Fruit fly (Drosophila melanogaster) whole organism, embryonic: ENCODE measurements around the gene CG12448.

Experiments
- Aef1 ChIP-seq: fragments of 200-800 bp; sonication (Bioruptor generic); IDR thresholded peaks from 3 replicates; pipeline ENCODE4 v1.3.6; 2022; ENCODE audit warnings: missing biosample characterization, missing genetic modification characterization
- Blimp-1 ChIP-seq: fragments of 200-800 bp; sonication (Bioruptor generic); optimal IDR thresholded peaks from 3 replicates; lab custom pipeline; 2018; ENCODE audit warnings: missing biosample characterization, missing genetic modification characterization, mild to moderate bottlenecking, moderate library complexity, missing genetic modification reagents
- CG10366 ChIP-seq: fragments of 200-800 bp; sonication (Bioruptor generic); IDR thresholded peaks from 2 replicates; pipeline ENCODE4 v1.3.6; 2022; ENCODE audit warnings: missing biosample characterization, missing genetic modification characterization
- CG10543 ChIP-seq: fragments of 200-800 bp; sonication (Bioruptor generic); optimal IDR thresholded peaks from 3 replicates; lab custom pipeline; 2017; ENCODE audit warnings: missing biosample characterization, mild to moderate bottlenecking, missing genetic modification characterization, moderate library complexity
- CG11456 ChIP-seq: fragments of 200-800 bp; sonication (Bioruptor generic); IDR thresholded peaks from 3 replicates; pipeline ENCODE4 v1.3.6; 2022; ENCODE audit warnings: missing biosample characterization, missing genetic modification characterization
- CG1233 ChIP-seq: fragments of 200-800 bp; sonication (Bioruptor generic); optimal IDR thresholded peaks from 4 replicates; lab custom pipeline; 2018; ENCODE audit warnings: missing biosample characterization, mild to moderate bottlenecking, missing genetic modification characterization
- CG17385 ChIP-seq: fragments of 200-800 bp; sonication (Bioruptor generic); optimal IDR thresholded peaks from 3 replicates; lab custom pipeline; 2018; ENCODE audit warnings: missing biosample characterization, mild to moderate bottlenecking, missing genetic modification characterization
- CG31224 ChIP-seq: fragments of 200-800 bp; sonication (Bioruptor generic); IDR thresholded peaks from 2 replicates; pipeline ENCODE4 v1.3.6; 2022; ENCODE audit warnings: missing biosample characterization, missing genetic modification characterization
- CG34224 ChIP-seq: fragments of 200-800 bp; sonication (Bioruptor generic); IDR thresholded peaks from 3 replicates; pipeline ENCODE4 v1.3.6; 2022; ENCODE audit warnings: missing biosample characterization, missing genetic modification characterization; ENCODE audit not compliant: partially characterized antibody
- CG34376 ChIP-seq: fragments of 200-800 bp; sonication (Bioruptor generic); optimal IDR thresholded peaks from 2 replicates; lab custom pipeline; 2018; ENCODE audit warnings: missing biosample characterization, mild to moderate bottlenecking, missing genetic modification characterization
- CG3847 ChIP-seq: fragments of 200-800 bp; sonication (Bioruptor generic); IDR thresholded peaks from 2 replicates; pipeline ENCODE4 v1.3.6; 2022; ENCODE audit warnings: missing biosample characterization, missing genetic modification characterization
- CG4424 ChIP-seq: fragments of 200-800 bp; sonication (Bioruptor generic); optimal IDR thresholded peaks from 3 replicates; lab custom pipeline; 2016; ENCODE audit warnings: missing biosample characterization, missing genetic modification characterization
- CG4730 ChIP-seq: fragments of 200-800 bp; sonication (Bioruptor generic); IDR thresholded peaks from 2 replicates; pipeline ENCODE4 v1.3.6; 2022; ENCODE audit warnings: missing biosample characterization, missing genetic modification characterization
- CG6175 ChIP-seq: fragments of 200-800 bp; sonication (Bioruptor generic); IDR thresholded peaks from 3 replicates; pipeline ENCODE4 v1.3.6; 2022; ENCODE audit warnings: missing biosample characterization, missing genetic modification characterization
- CG6254 ChIP-seq: fragments of 200-800 bp; sonication (Bioruptor generic); optimal IDR thresholded peaks from 3 replicates; lab custom pipeline; 2017; ENCODE audit warnings: mild to moderate bottlenecking, missing biosample characterization, missing genetic modification reagents, missing genetic modification characterization
- CG7357 ChIP-seq: fragments of 200-800 bp; sonication (Bioruptor generic); IDR thresholded peaks from 3 replicates; pipeline ENCODE4 v1.3.6; 2022; ENCODE audit warnings: missing biosample characterization, missing genetic modification characterization
- CG7372 ChIP-seq: fragments of 200-800 bp; sonication (Bioruptor generic); IDR thresholded peaks from 2 replicates; pipeline ENCODE4 v1.3.6; 2022; ENCODE audit warnings: missing biosample characterization, missing genetic modification characterization
- CG8924 ChIP-seq: fragments of 200-800 bp; optimal IDR thresholded peaks from 3 replicates; lab custom pipeline; 2019; ENCODE audit warnings: missing biosample characterization, mild to moderate bottlenecking, missing genetic modification characterization, moderate library complexity
- Deaf1 ChIP-seq: fragments of 200-800 bp; optimal IDR thresholded peaks from 3 replicates; lab custom pipeline; 2019; ENCODE audit warnings: missing biosample characterization, mild to moderate bottlenecking, missing genetic modification characterization, moderate library complexity
- Dll ChIP-seq: fragments of 200-800 bp; sonication (Bioruptor generic); IDR thresholded peaks from 4 replicates; pipeline ENCODE4 v1.3.6; 2022; ENCODE audit warnings: missing biosample characterization, missing genetic modification characterization; ENCODE audit not compliant: partially characterized antibody
- HLH3B ChIP-seq: fragments of 200-800 bp; sonication (Bioruptor generic); IDR thresholded peaks from 2 replicates; pipeline ENCODE4 v1.3.6; 2022; ENCODE audit warnings: missing biosample characterization, missing genetic modification characterization
- Jarid2 ChIP-seq: fragments of 200-800 bp; sonication (Bioruptor generic); optimal IDR thresholded peaks from 3 replicates; lab custom pipeline; 2017; ENCODE audit warnings: mild to moderate bottlenecking, missing biosample characterization, missing genetic modification reagents, missing genetic modification characterization
- Lhr ChIP-seq: fragments of 200-800 bp; sonication (Bioruptor generic); optimal IDR thresholded peaks from 3 replicates; lab custom pipeline; 2017; ENCODE audit warnings: mild to moderate bottlenecking, missing biosample characterization, missing genetic modification reagents, missing genetic modification characterization
- Mad ChIP-seq: fragments of 200-800 bp; sonication (Bioruptor generic); optimal IDR thresholded peaks from 2 replicates; lab custom pipeline; 2016; ENCODE audit warnings: missing biosample characterization, missing genetic modification characterization
- NFAT ChIP-seq: fragments of 200-800 bp; sonication (Bioruptor generic); IDR thresholded peaks from 2 replicates; pipeline ENCODE4 v1.3.6; 2022; ENCODE audit warnings: missing biosample characterization, missing genetic modification characterization
- Nf-YC ChIP-seq: fragments of 200-800 bp; optimal IDR thresholded peaks from 3 replicates; lab custom pipeline; 2019; ENCODE audit warnings: missing biosample characterization, mild to moderate bottlenecking, missing genetic modification characterization, moderate library complexity
- NfI ChIP-seq: fragments of 200-800 bp; sonication (Bioruptor generic); optimal IDR thresholded peaks from 3 replicates; lab custom pipeline; 2018; ENCODE audit warnings: missing biosample characterization, mild to moderate bottlenecking, missing genetic modification characterization, moderate library complexity
- Sry-β ChIP-seq: fragments of 200-800 bp; sonication (Bioruptor generic); optimal IDR thresholded peaks from 2 replicates; lab custom pipeline; 2018; ENCODE audit warnings: missing biosample characterization, mild to moderate bottlenecking, missing genetic modification characterization, moderate library complexity
- Stat92E ChIP-seq, 3 experiments: fragments of >200 bp in 2 of 3; fragments of 200-800 bp in 1 of 3; sonication (Bioruptor generic) in 1 of 3; optimal IDR thresholded peaks; 2 replicates each; lab custom pipeline; 2017 to 2019; ENCODE audit warnings: missing biosample characterization in 3 of 3, missing genetic modification characterization in 3 of 3, mild to moderate bottlenecking in 1 of 3, moderate library complexity in 1 of 3
- abd-A ChIP-seq: fragments of 200-800 bp; sonication (Bioruptor generic); optimal IDR thresholded peaks from 3 replicates; lab custom pipeline; 2019; ENCODE audit warnings: missing biosample characterization, mild to moderate bottlenecking, missing genetic modification characterization, moderate library complexity
- ase ChIP-seq: fragments of 200-800 bp; sonication (Bioruptor generic); IDR thresholded peaks from 3 replicates; pipeline ENCODE4 v1.3.6; 2022; ENCODE audit warnings: missing biosample characterization, missing genetic modification characterization
- bbx ChIP-seq: fragments of 200-800 bp; sonication (Bioruptor generic); IDR thresholded peaks from 2 replicates; pipeline ENCODE4 v1.3.6; 2022; ENCODE audit warnings: missing biosample characterization, missing genetic modification characterization; ENCODE audit not compliant: partially characterized antibody
- chinmo ChIP-seq: fragments of 200-800 bp; sonication (Bioruptor generic); IDR thresholded peaks from 4 replicates; pipeline ENCODE4 v1.3.6; 2022; ENCODE audit warnings: missing biosample characterization, missing genetic modification characterization; ENCODE audit not compliant: partially characterized antibody
- chm ChIP-seq: fragments of 200-800 bp; sonication (Bioruptor generic); IDR thresholded peaks from 2 replicates; pipeline ENCODE4 v1.3.6; 2022; ENCODE audit warnings: missing biosample characterization, missing genetic modification characterization
- croc ChIP-seq: fragments of 200-800 bp; sonication (Bioruptor generic); conservative IDR thresholded peaks from 3 replicates; pipeline ENCODE4 v1.3.6; 2022; ENCODE audit warnings: missing biosample characterization, missing genetic modification characterization
- da ChIP-seq: fragments of 200-800 bp; sonication (Bioruptor generic); optimal IDR thresholded peaks from 2 replicates; lab custom pipeline; 2016; ENCODE audit warnings: missing biosample characterization, missing genetic modification characterization
- exex ChIP-seq: fragments of 200-800 bp; sonication (Bioruptor generic); optimal IDR thresholded peaks from 4 replicates; lab custom pipeline; 2018; ENCODE audit warnings: missing biosample characterization, mild to moderate bottlenecking, missing genetic modification characterization, moderate library complexity
- fd64A ChIP-seq: fragments of 200-800 bp; sonication (Bioruptor generic); optimal IDR thresholded peaks from 3 replicates; lab custom pipeline; 2018; ENCODE audit warnings: missing biosample characterization, mild to moderate bottlenecking, missing genetic modification characterization
- ftz-f1 ChIP-seq: fragments of 200-800 bp; sonication (Bioruptor generic); optimal IDR thresholded peaks from 2 replicates; lab custom pipeline; 2016; ENCODE audit warnings: missing biosample characterization, missing genetic modification characterization
- gro ChIP-seq: fragments of 200-800 bp; sonication (Bioruptor generic); optimal IDR thresholded peaks from 2 replicates; lab custom pipeline; 2016; ENCODE audit warnings: missing biosample characterization, missing genetic modification characterization
- hbn ChIP-seq: fragments of 200-800 bp; sonication (Bioruptor generic); IDR thresholded peaks from 2 replicates; pipeline ENCODE4 v1.3.6; 2022; ENCODE audit warnings: missing biosample characterization, missing genetic modification characterization; ENCODE audit not compliant: partially characterized antibody
- hth ChIP-seq: fragments of >200 bp; optimal IDR thresholded peaks from 2 replicates; lab custom pipeline; 2017; ENCODE audit warnings: inconsistent platforms
- nerfin-1 ChIP-seq: fragments of 200-800 bp; sonication (Bioruptor generic); optimal IDR thresholded peaks from 3 replicates; lab custom pipeline; 2019; ENCODE audit warnings: missing biosample characterization, mild to moderate bottlenecking, missing genetic modification characterization, moderate library complexity
- nmo ChIP-seq: fragments of 200-800 bp; sonication (Bioruptor generic); optimal IDR thresholded peaks from 2 replicates; lab custom pipeline; 2018; ENCODE audit warnings: missing biosample characterization, mild to moderate bottlenecking, missing genetic modification characterization, moderate library complexity
- oc ChIP-seq: fragments of 200-800 bp; sonication (Bioruptor generic); optimal IDR thresholded peaks from 2 replicates; lab custom pipeline; 2018; ENCODE audit warnings: missing biosample characterization, mild to moderate bottlenecking, missing genetic modification characterization, moderate library complexity
- sens ChIP-seq: fragments of 200-800 bp; sonication (Bioruptor generic); peaks from one replicate; lab custom pipeline; 2016; ENCODE audit warnings: missing biosample characterization, missing genetic modification characterization
- so ChIP-seq: fragments of 200-800 bp; sonication (Bioruptor generic); IDR thresholded peaks from 3 replicates; pipeline ENCODE4 v1.3.6; 2022; ENCODE audit warnings: missing biosample characterization, missing genetic modification characterization

Gene CG12448

DNA sequence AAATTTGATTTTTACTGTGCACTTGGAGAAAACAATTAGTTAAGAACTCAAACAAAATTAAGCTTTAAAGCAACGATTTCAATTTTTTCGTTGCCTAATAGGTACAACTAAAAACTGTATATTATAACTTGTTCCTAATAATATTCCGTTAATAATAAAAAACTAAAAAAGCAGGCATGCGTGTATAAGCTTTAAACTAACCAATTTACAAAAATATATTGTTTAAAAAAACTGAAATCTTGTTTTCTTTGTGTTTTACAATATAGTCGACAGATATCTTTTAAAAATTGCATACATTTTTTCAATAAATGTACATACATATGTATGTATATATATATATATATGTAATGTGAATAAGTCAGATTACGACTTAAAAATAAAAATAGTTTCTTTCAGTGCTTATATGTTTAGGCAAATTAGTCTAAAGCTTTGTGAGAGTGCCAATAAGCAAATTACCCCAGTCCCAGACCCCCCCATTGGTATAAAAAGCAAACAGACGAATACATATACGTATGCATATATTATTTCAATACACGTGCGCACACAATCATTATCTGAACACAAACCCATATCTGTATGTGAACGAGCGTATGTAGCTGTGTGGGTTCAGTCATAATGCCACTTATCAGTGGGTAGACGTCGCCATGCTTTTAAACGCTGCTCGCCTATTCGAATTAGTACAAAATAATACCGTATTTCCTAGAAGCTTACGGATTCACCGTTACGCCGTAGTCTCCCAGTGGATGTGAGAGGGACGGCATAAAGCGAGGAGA, 28.2 kb upstream of the CG12448 start (continued):
- TF ChIP-seq gro: peak; percentile 47
- TF ChIP-seq sens (GFP tag; lab: Kevin White, UChicago): no peak
- peak; percentile 2 for TF ChIP-seq Sry-β
- TF ChIP-seq CG7357 (GFP tag; lab: Robert Waterston, UW): peak; percentile 52; the same call in 1 of the 3 replicates
- peak; percentile 54 for TF ChIP-seq Jarid2 (GFP tag; lab: Kevin White, UChicago)
- TF ChIP-seq oc (tag; lab: Kevin White, UChicago): peak; percentile 64
- TF ChIP-seq CG11456 (GFP tag; lab: Robert Waterston, UW): peak; percentile 41; the same call in 1 of the 3 replicates
- no peak for TF ChIP-seq Mad
- peak; percentile 98 for TF ChIP-seq abd-A (tag; lab: Kevin White, UChicago)
- 0 out of 2 replicates have a peak, but pooled peaks have one; percentile 17 for TF ChIP-seq bbx (GFP tag; lab: Robert Waterston, UW)
- peak; percentile 69 for TF ChIP-seq Nf-YC (tag; lab: Kevin White, UChicago)
- TF ChIP-seq CG10366 (GFP tag; lab: Robert Waterston, UW): peak; percentile 36; the same call in 1 of the 2 replicates
- TF ChIP-seq nerfin-1 (tag; lab: Kevin White, UChicago): peak; percentile 66
- peak; percentile 79 for TF ChIP-seq CG17385
- peak; percentile 5 for TF ChIP-seq CG6254 (GFP tag; lab: Kevin White, UChicago)
- TF ChIP-seq NfI (GFP tag; lab: Kevin White, UChicago): peak; percentile 58
- peak; percentile 78 for TF ChIP-seq CG1233 (GFP tag; lab: Kevin White, UChicago)
- TF ChIP-seq nmo (GFP tag; lab: Kevin White, UChicago): peak; percentile 95
- TF ChIP-seq CG4424: peak; percentile 79
- TF ChIP-seq ase: peak; percentile 34; the same call in 1 of the 3 replicates
- peak; percentile 48; the same call in 1 of the 3 replicates for TF ChIP-seq croc (GFP tag; lab: Robert Waterston, UW)

DNA sequence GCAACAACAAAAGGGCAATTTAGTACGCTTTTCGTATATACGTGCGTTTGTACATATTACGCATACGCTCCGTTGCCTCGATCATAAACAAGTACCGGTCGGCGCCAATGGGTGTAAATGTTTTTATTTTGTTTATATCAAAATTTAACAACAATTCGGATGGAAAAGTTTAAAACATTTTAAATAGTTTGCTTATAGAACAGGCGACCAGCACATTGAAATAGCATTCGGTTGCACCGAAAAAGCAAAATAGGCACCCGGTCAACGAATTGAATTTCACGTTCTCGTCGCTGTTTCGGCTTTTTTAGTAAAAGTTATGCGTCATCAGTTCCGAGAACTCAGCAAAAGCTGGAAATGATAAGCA, 27.6 kb upstream of the CG12448 start:
- TF ChIP-seq fd64A (peak; percentile 10), Lhr (no peak), CG10543 (GFP tag; lab: Kevin White, UChicago) (peak; percentile 47), da (no peak), Blimp-1 (peak; percentile 44), hth (lab: Kevin White, UChicago) (no peak), abd-A (tag; lab: Kevin White, UChicago) (peak; percentile 86), CG6175 (GFP tag; lab: Robert Waterston, UW) (0 out of 3 replicates have a peak, but pooled peaks have one; percentile 22), CG4730 (GFP tag; lab: Robert Waterston, UW) (no peak), chm (0 out of 2 replicates have a peak, but pooled peaks have one; percentile 50), NFAT (peak; percentile 9; the same call in 1 of the 2 replicates), CG34224 (GFP tag; lab: Robert Waterston, UW) (peak; percentile 30; the same call in 1 of the 3 replicates), Dll (GFP tag; lab: Robert Waterston, UW) (0 out of 4 replicates have a peak, but pooled peaks have one; percentile 44), CG10366 (GFP tag; lab: Robert Waterston, UW) (0 out of 2 replicates have a peak, but pooled peaks have one; percentile 37), ftz-f1 (GFP tag; lab: Kevin White, UChicago) (peak; percentile 72), CG3847 (GFP tag; lab: Robert Waterston, UW) (no peak), Aef1 (GFP tag; lab: Robert Waterston, UW) (peak; percentile 11; the same call in 1 of the 3 replicates), CG34376 (GFP tag; lab: Kevin White, UChicago) (peak; percentile 81), sens (GFP tag; lab: Kevin White, UChicago) (peak; percentile 75), hbn (GFP tag; lab: Robert Waterston, UW) (0 out of 2 replicates have a peak, but pooled peaks have one; percentile 30), chinmo (GFP tag; lab: Robert Waterston, UW) (peak; percentile 89; the same call in 2 of the 4 replicates), CG8924 (tag; lab: Kevin White, UChicago) (peak; percentile 91), CG7372 (GFP tag; lab: Robert Waterston, UW) (peak; percentile 91), so (peak; percentile 22; the same call in 1 of the 3 replicates), Stat92E (GFP tag; optimal IDR thresholded peaks at IDR 0.05; lab: Kevin White, UChicago) (peak in 1 of 3 experiments; percentile 76), exex (tag; lab: Kevin White, UChicago) (peak; percentile 24), Deaf1 (tag; lab: Kevin White, UChicago) (peak; percentile 83), CG31224 (GFP tag; lab: Robert Waterston, UW) (peak; percentile 95), HLH3B (no peak)
